Worm (Caenorhabditis elegans): ENCODE results near the gene C18G1.1.

ce11 chrV:4742190-4742589, 35.6 kb upstream of the C18G1.1 start, which contains the start of gene ugt-61:
- TF ChIP-seq nhr-28 (tag; optimal IDR thresholded peaks at IDR 0.05) (no peak), nfya-1 (tag; optimal IDR thresholded peaks at IDR 0.05; ENCODE audit: insufficient read depth) (no peak), ceh-82 (tag; optimal IDR thresholded peaks at IDR 0.05) (no peak), R02D3.7 (tag; optimal IDR thresholded peaks at IDR 0.05) (no peak), ceh-9 (tag; optimal IDR thresholded peaks at IDR 0.05) (no peak), mdl-1 (tag; optimal IDR thresholded peaks at IDR 0.05) (no peak), egl-27 (tag; optimal IDR thresholded peaks at IDR 0.05) (no peak), fos-1 (tag; optimal IDR thresholded peaks at IDR 0.05) (no peak), ceh-28 (tag; optimal IDR thresholded peaks at IDR 0.05) (no peak), nhr-23 (tag; optimal IDR thresholded peaks at IDR 0.05) (no peak)
